Fruit fly (Drosophila melanogaster): Measurements from ENCODE around the gene Or1a.
A peak's percentile ranks its signal among the peaks of the same experiment; 100 is the strongest.

dm6 chrX:311328-311727, 3.6 kb upstream of the Or1a start:
- no peak for TF ChIP-seq achi (GFP tag; optimal IDR thresholded peaks at IDR 0.05)
- no peak for TF ChIP-seq Hr38 (GFP tag; optimal IDR thresholded peaks at IDR 0.05)
- no peak for TF ChIP-seq dsx (GFP tag; optimal IDR thresholded peaks at IDR 0.05; ENCODE audit: poor library complexity, severe bottlenecking)
- TF ChIP-seq OdsH (GFP tag; optimal IDR thresholded peaks at IDR 0.05), result no peak
- peak; percentile 31 for TF ChIP-seq CG6276 (GFP tag; optimal IDR thresholded peaks at IDR 0.05)
- peak; percentile 27; the same call in 1 of the 2 replicates for TF ChIP-seq CG15336 (GFP tag; IDR thresholded peaks at IDR 0.05)
- no peak for TF ChIP-seq CG11294 (GFP tag; IDR thresholded peaks at IDR 0.05)
- no peak for TF ChIP-seq CG3032 (tag; optimal IDR thresholded peaks at IDR 0.05)
- TF ChIP-seq CG6854 (GFP tag; optimal IDR thresholded peaks at IDR 0.05), result no peak
- TF ChIP-seq CG16779 (tag; optimal IDR thresholded peaks at IDR 0.05), result no peak
- no peak for TF ChIP-seq Sox102F (GFP tag; optimal IDR thresholded peaks at IDR 0.05)
- TF ChIP-seq CG3919 (GFP tag; optimal IDR thresholded peaks at IDR 0.05), result no peak
- TF ChIP-seq CG6808 (GFP tag; optimal IDR thresholded peaks at IDR 0.05), result no peak
- TF ChIP-seq acj6 (GFP tag; optimal IDR thresholded peaks at IDR 0.05), result no peak
